Worm (Caenorhabditis elegans): ENCODE data around the gene immp-1.

DNA sequence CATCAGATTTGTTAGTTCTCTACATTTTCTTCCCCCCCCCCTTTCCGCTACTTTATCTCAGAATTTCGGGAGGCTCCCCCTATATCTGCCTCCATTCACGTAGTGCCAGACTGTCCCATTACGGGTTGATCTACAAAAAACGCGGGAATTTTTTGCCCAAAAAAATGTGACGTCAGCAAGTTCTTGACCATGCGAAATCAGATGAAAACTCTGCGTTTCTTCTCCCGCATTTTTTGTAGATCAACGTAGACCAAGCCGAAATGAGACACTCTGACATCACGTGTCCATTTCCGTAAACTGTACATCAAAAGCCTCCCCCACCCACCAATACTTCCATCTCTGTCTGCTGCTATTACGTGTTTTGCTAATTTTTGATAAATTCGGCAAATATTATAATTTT lies 49.8 kb downstream of the immp-1 start:
- TF ChIP-seq ama-1 (optimal IDR thresholded peaks at IDR 0.05) (no peak), sea-1 (GFP tag; conservative IDR thresholded peaks at IDR 0.05) (no peak), ceh-13 (GFP tag; optimal IDR thresholded peaks at IDR 0.05) (no peak), flt-1 (GFP tag; IDR thresholded peaks at IDR 0.05) (no peak), tbx-11 (GFP tag; IDR thresholded peaks at IDR 0.05) (no peak), ceh-36 (tag; optimal IDR thresholded peaks at IDR 0.05) (no peak), tra-4 (tag; optimal IDR thresholded peaks at IDR 0.05) (no peak), hmbx-1 (tag; optimal IDR thresholded peaks at IDR 0.05) (no peak)

Measured in whole organism, early embryonic.